Fruit fly (Drosophila melanogaster): ENCODE measurements around the gene ng3.

The ng3 gene

DNA sequence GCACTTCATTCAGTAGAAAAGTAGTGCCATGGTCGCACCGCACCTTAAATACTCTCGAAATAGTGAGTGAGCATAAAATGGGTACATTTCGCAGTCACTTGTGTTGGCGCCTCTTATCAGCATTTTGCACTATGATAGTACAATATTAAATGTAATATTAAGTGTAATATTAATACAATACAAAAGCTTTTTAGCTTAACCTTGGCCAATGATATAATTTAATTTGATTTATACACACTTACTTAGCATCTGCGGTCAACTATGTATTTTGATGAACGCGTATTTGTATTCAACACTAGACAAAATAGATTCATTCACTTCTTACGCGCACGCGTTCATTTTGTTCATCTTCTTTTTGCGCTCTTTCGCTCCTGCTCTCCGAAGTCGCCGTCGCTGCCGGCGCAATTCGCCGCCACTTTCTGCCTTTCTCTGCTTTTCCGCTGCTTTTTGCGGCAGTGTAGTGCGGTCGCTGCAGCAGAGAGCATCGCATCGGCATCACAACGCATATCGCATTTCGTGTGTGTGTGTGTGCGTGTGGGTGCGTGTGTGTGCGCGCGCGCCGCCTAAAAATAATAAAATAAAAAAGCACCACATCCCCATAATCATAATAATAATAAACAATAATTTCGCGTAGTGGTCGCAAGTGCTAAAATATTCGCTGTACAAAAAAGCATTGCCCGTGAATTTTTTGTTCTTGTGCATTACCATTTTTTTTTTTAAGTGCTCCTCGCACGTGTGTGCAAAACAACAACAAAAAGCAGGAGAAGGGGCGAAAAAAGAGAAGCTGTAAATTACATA lies 47.2 kb upstream of the ng3 start (continued):
- TF ChIP-seq CG10267 (tag; optimal IDR thresholded peaks at IDR 0.05) (no peak), zen2 (GFP tag; IDR thresholded peaks at IDR 0.05; ENCODE audit: partially characterized antibody) (0 out of 3 replicates have a peak, but pooled peaks have one; percentile 26), Blimp-1 (GFP tag; optimal IDR thresholded peaks at IDR 0.05) (peak; percentile 21), CG10565 (GFP tag; optimal IDR thresholded peaks at IDR 0.05) (no peak), gt (GFP tag; IDR thresholded peaks at IDR 0.05) (no peak), lab (GFP tag; optimal IDR thresholded peaks at IDR 0.05) (peak; percentile 41), fd3F (GFP tag; optimal IDR thresholded peaks at IDR 0.05) (no peak), ERR (GFP tag; optimal IDR thresholded peaks at IDR 0.05) (no peak), wek (GFP tag; optimal IDR thresholded peaks at IDR 0.05) (no peak), tgo (GFP tag; IDR thresholded peaks at IDR 0.05) (no peak), bcd (GFP tag; optimal IDR thresholded peaks at IDR 0.05) (peak; percentile 47), ara (GFP tag; IDR thresholded peaks at IDR 0.05) (peak; percentile 58; the same call in 1 of the 2 replicates), CG5180 (GFP tag; optimal IDR thresholded peaks at IDR 0.05) (no peak), Dp (GFP tag; optimal IDR thresholded peaks at IDR 0.05) (no peak), Fer1 (GFP tag; optimal IDR thresholded peaks at IDR 0.05) (peak; percentile 17), hb (GFP tag; IDR thresholded peaks at IDR 0.05; ENCODE audit: partially characterized antibody) (no peak), Dbx (GFP tag; IDR thresholded peaks at IDR 0.05) (no peak), CG11085 (GFP tag; IDR thresholded peaks at IDR 0.05) (0 out of 2 replicates have a peak, but pooled peaks have one; percentile 13), Mad (GFP tag; optimal IDR thresholded peaks at IDR 0.05) (no peak), CG9727 (GFP tag; optimal IDR thresholded peaks at IDR 0.05) (no peak), vfl (GFP tag; optimal IDR thresholded peaks at IDR 0.05) (no peak), CG15269 (tag; optimal IDR thresholded peaks at IDR 0.05) (peak; percentile 46), wdn (GFP tag; IDR thresholded peaks at IDR 0.05) (no peak), CG3847 (GFP tag; IDR thresholded peaks at IDR 0.05) (0 out of 2 replicates have a peak, but pooled peaks have one; percentile 15), Jarid2 (GFP tag; optimal IDR thresholded peaks at IDR 0.05) (peak; percentile 90), CG10959 (GFP tag; IDR thresholded peaks at IDR 0.05) (no peak), mam (GFP tag; optimal IDR thresholded peaks at IDR 0.05) (no peak), dmrt11E (tag; optimal IDR thresholded peaks at IDR 0.05) (no peak), dysf (GFP tag; IDR thresholded peaks at IDR 0.05) (peak; percentile 60), stc (GFP tag; IDR thresholded peaks at IDR 0.05) (peak; percentile 25; the same call in 1 of the 2 replicates), CG32532 (GFP tag; IDR thresholded peaks at IDR 0.05) (0 out of 2 replicates have a peak, but pooled peaks have one; percentile 22), BtbVII (GFP tag; optimal IDR thresholded peaks at IDR 0.05) (no peak), Meics (GFP tag; optimal IDR thresholded peaks at IDR 0.05) (peak; percentile 51), Antp (GFP tag; optimal IDR thresholded peaks at IDR 0.05) (no peak), Fer2 (tag; optimal IDR thresholded peaks at IDR 0.05) (no peak), Hmx (GFP tag; optimal IDR thresholded peaks at IDR 0.05) (no peak), CG43689 (GFP tag; IDR thresholded peaks at IDR 0.05) (peak; percentile 35; the same call in 1 of the 2 replicates), maf-S (GFP tag; optimal IDR thresholded peaks at IDR 0.05) (no peak), Hsf (GFP tag; optimal IDR thresholded peaks at IDR 0.05) (no peak), Six4 (GFP tag; optimal IDR thresholded peaks at IDR 0.05) (peak; percentile 17), Gug (GFP tag; IDR thresholded peaks at IDR 0.05) (peak; percentile 33; the same call in 1 of the 4 replicates), CG4328 (GFP tag; optimal IDR thresholded peaks at IDR 0.05) (no peak), Dref (GFP tag; IDR thresholded peaks at IDR 0.05) (no peak), oc (tag; optimal IDR thresholded peaks at IDR 0.05) (peak; percentile 8), fd102C (GFP tag; optimal IDR thresholded peaks at IDR 0.05) (no peak), inv (GFP tag; IDR thresholded peaks at IDR 0.05; ENCODE audit: partially characterized antibody) (no peak), chif (GFP tag; optimal IDR thresholded peaks at IDR 0.05) (peak in 1 of 2 experiments; percentile 19), CG9797 (GFP tag; optimal IDR thresholded peaks at IDR 0.05) (no peak), schlank (tag; optimal IDR thresholded peaks at IDR 0.05) (no peak)
